Worm (Caenorhabditis elegans) whole organism, mixed stage, embryonic: Measurements from ENCODE around the gene F22B3.5.

ENCODE experiments used
- ceh-39 ChIP-seq: fragments of 150-350 bp; optimal IDR thresholded peaks from 2 replicates; lab custom pipeline; 2014; ENCODE audit warnings: missing biosample characterization, missing genetic modification characterization
- ces-1 ChIP-seq: fragments of 150-350 bp; optimal IDR thresholded peaks from 2 replicates; lab custom pipeline; 2014; ENCODE audit warnings: missing biosample characterization, missing genetic modification reagents, missing genetic modification characterization
- elt-1 ChIP-seq: sonication (generic microtip); optimal IDR thresholded peaks from 2 replicates; lab custom pipeline; 2017; ENCODE audit warnings: missing genetic modification characterization, mild to moderate bottlenecking, missing compliant biosample characterization, antibody characterized with exemption, moderate library complexity, borderline replicate concordance; ENCODE audit not compliant: insufficient read depth
- snpc-4 ChIP-seq: fragments of 150-350 bp; optimal IDR thresholded peaks from 2 replicates; lab custom pipeline; 2014; ENCODE audit warnings: missing biosample characterization, missing genetic modification characterization
- unc-39 ChIP-seq: fragments of 150-350 bp; optimal IDR thresholded peaks from 2 replicates; lab custom pipeline; 2014; ENCODE audit warnings: missing biosample characterization, missing genetic modification characterization

DNA sequence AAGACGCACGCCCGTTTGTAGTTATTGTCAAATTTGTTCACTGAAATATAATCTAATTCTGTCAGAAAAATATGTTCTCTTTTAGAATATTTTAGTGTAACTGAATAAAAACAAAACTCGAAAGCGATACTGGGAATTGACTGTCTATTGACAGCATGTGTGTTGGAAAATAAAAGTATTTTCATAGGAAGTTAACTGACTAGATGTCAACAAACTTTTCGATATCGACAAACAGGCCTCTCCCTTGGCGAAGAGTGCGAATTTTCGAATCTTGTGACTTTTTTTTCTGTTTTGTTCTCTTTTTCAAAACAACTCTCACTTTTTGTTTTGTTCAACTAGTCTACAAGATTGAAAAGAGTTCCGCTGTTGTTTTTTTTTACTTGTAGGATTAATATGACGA lies 21.6 kb upstream of the F22B3.5 start:
- TF ChIP-seq unc-39 (tag; lab: Kevin White, UChicago), result no peak
- TF ChIP-seq ces-1, result no peak
- TF ChIP-seq ceh-39 (tag; lab: Kevin White, UChicago), result no peak
- TF ChIP-seq snpc-4 (tag; lab: Kevin White, UChicago), result no peak
- no peak for TF ChIP-seq elt-1 (tag; lab: Kevin White, UChicago)
